Worm (Caenorhabditis elegans) whole organism, L1 larva: ENCODE results near the gene mpz-6.
A peak's percentile ranks its signal among the peaks of the same experiment; 100 is the strongest.

ENCODE experiments used
- C16A3.4 ChIP-seq: fragments of 150-350 bp; optimal IDR thresholded peaks from 2 replicates; lab custom pipeline; 2014; ENCODE audit warnings: missing biosample characterization, missing genetic modification characterization
- alr-1 ChIP-seq: fragments of 200-800 bp; sonication (Bioruptor generic); optimal IDR thresholded peaks from 2 replicates; lab custom pipeline; 2018; ENCODE audit warnings: borderline replicate concordance, mild to moderate bottlenecking, missing genetic modification characterization, missing compliant biosample characterization
- ama-1 ChIP-seq: fragments of 150-350 bp; optimal IDR thresholded peaks from 2 replicates; lab custom pipeline; 2014
- dsc-1 ChIP-seq: sonication (generic microtip); optimal IDR thresholded peaks from 2 replicates; lab custom pipeline; 2016; ENCODE audit warnings: mild to moderate bottlenecking, missing genetic modification characterization, missing compliant biosample characterization
- efl-1 ChIP-seq, 4 experiments: fragments of 150-350 bp; optimal IDR thresholded peaks in 3 of 4; peaks in 1 of 4; 1 replicate in 1 of 4; 2 replicates in 3 of 4; lab custom pipeline; 2014; ENCODE audit warnings: missing biosample characterization in 2 of 4, missing genetic modification characterization in 2 of 4, missing genetic modification reagents in 2 of 4
- efl-3 ChIP-seq: fragments of 200-800 bp; sonication (Bioruptor generic); optimal IDR thresholded peaks from 2 replicates; lab custom pipeline; 2018; ENCODE audit warnings: mild to moderate bottlenecking, missing genetic modification characterization, missing compliant biosample characterization
- egl-13 ChIP-seq: sonication (generic microtip); optimal IDR thresholded peaks from 2 replicates; lab custom pipeline; 2016; ENCODE audit warnings: missing genotype, missing genetic modification reagents, missing genetic modification characterization, missing compliant biosample characterization
- elt-2 ChIP-seq: sonication (generic microtip); optimal IDR thresholded peaks from 2 replicates; lab custom pipeline; 2016; ENCODE audit warnings: missing genetic modification characterization, mild to moderate bottlenecking, inconsistent platforms, missing compliant biosample characterization, missing genetic modification reagents
- elt-3 ChIP-seq, 6 experiments: fragments of 150-350 bp in 1 of 6; sonication (generic microtip); optimal IDR thresholded peaks; 2 replicates each; lab custom pipeline; 2017 to 2018; ENCODE audit warnings: missing biosample characterization in 6 of 6, missing genetic modification characterization in 6 of 6, inconsistent platforms in 1 of 6
- fkh-8 ChIP-seq: sonication (generic microtip); optimal IDR thresholded peaks from 2 replicates; lab custom pipeline; 2016; ENCODE audit warnings: mild to moderate bottlenecking, missing genetic modification characterization, missing compliant biosample characterization
- grh-1 ChIP-seq: fragments of 200-800 bp; sonication (Bioruptor generic); IDR thresholded peaks from 2 replicates; pipeline ENCODE4 v1.3.6; 2022; ENCODE audit warnings: missing genetic modification reagents, missing genetic modification characterization, missing compliant biosample characterization
- hpl-2 ChIP-seq: fragments of 150-350 bp; optimal IDR thresholded peaks from 2 replicates; lab custom pipeline; 2014; ENCODE audit warnings: missing biosample characterization, missing genetic modification reagents, missing genetic modification characterization
- isw-1 ChIP-seq: fragments of 200-800 bp; sonication (Bioruptor generic); IDR thresholded peaks from 2 replicates; pipeline ENCODE4 v1.3.6; 2022; ENCODE audit warnings: missing genetic modification characterization, missing compliant biosample characterization
- jun-1 ChIP-seq: fragments of 150-350 bp; optimal IDR thresholded peaks from 2 replicates; lab custom pipeline; 2014; ENCODE audit warnings: missing biosample characterization, missing genetic modification reagents, missing genetic modification characterization
- lin-14 ChIP-seq: fragments of 200-800 bp; sonication (Bioruptor generic); optimal IDR thresholded peaks from 2 replicates; lab custom pipeline; 2018; ENCODE audit warnings: mild to moderate bottlenecking, missing genetic modification characterization, moderate library complexity, missing compliant biosample characterization
- lin-15B ChIP-seq: fragments of 150-350 bp; sonication (generic microtip); optimal IDR thresholded peaks from 3 replicates; lab custom pipeline; 2014; ENCODE audit warnings: missing biosample characterization, missing genetic modification characterization
- lin-39 ChIP-seq: fragments of 150-350 bp; optimal IDR thresholded peaks from 2 replicates; lab custom pipeline; 2014; ENCODE audit warnings: missing biosample characterization, missing genetic modification reagents, missing genetic modification characterization
- lsy-2 ChIP-seq, 2 experiments: fragments of 150-350 bp; optimal IDR thresholded peaks; 2 replicates each; lab custom pipeline; 2014; ENCODE audit warnings: missing biosample characterization in 2 of 2, missing genetic modification characterization in 2 of 2
- nhr-20 ChIP-seq: sonication (generic microtip); optimal IDR thresholded peaks from 2 replicates; lab custom pipeline; 2016; ENCODE audit warnings: mild to moderate bottlenecking, missing genetic modification characterization, missing compliant biosample characterization
- nhr-28 ChIP-seq: fragments of 150-350 bp; optimal IDR thresholded peaks from 2 replicates; lab custom pipeline; 2014; ENCODE audit warnings: missing biosample characterization, missing genetic modification characterization
- nhr-71 ChIP-seq: sonication (generic microtip); optimal IDR thresholded peaks from 2 replicates; lab custom pipeline; 2016; ENCODE audit warnings: mild to moderate bottlenecking, missing genetic modification characterization, moderate library complexity, missing compliant biosample characterization
- nhr-84 ChIP-seq: sonication (generic microtip); optimal IDR thresholded peaks from 2 replicates; lab custom pipeline; 2017; ENCODE audit warnings: missing biosample characterization, missing genetic modification characterization
- pqm-1 ChIP-seq: sonication (generic microtip); optimal IDR thresholded peaks from 3 replicates; lab custom pipeline; 2017; ENCODE audit warnings: missing biosample characterization, missing genetic modification characterization
- tbx-2 ChIP-seq: sonication (generic microtip); optimal IDR thresholded peaks from 2 replicates; lab custom pipeline; 2016; ENCODE audit warnings: missing genetic modification characterization, missing compliant biosample characterization
- tlp-1 ChIP-seq: fragments of 150-350 bp; optimal IDR thresholded peaks from 2 replicates; lab custom pipeline; 2014; ENCODE audit warnings: missing biosample characterization, missing genetic modification characterization
- unc-30 ChIP-seq: sonication (generic microtip); optimal IDR thresholded peaks from 2 replicates; lab custom pipeline; 2017; ENCODE audit warnings: missing biosample characterization, missing genetic modification characterization
- unc-98 ChIP-seq: fragments of 200-800 bp; sonication (Bioruptor generic); IDR thresholded peaks from 2 replicates; pipeline ENCODE4 v1.3.6; 2022; ENCODE audit warnings: missing genetic modification characterization, missing compliant biosample characterization
- vab-15 ChIP-seq: sonication (generic microtip); optimal IDR thresholded peaks from 2 replicates; lab custom pipeline; 2017; ENCODE audit warnings: missing genotype, mild to moderate bottlenecking, missing genetic modification characterization, missing compliant biosample characterization
- ztf-4 ChIP-seq: fragments of 150-350 bp; optimal IDR thresholded peaks from 2 replicates; lab custom pipeline; 2014; ENCODE audit warnings: missing biosample characterization, missing genetic modification characterization

Gene mpz-6

ce11 chrII:9407469-9407868 lies 549 bp upstream of the mpz-6 start, which contains the start of gene arrd-2:
Gene arrd-2 (plus strand): TSS chrII:9407769.
- no peak for TF ChIP-seq C16A3.4 (tag; lab: Kevin White, UChicago)
- no peak for TF ChIP-seq ama-1 (lab: Kevin White, UChicago)

- no peak for TF ChIP-seq tbx-2 (tag; lab: Kevin White, UChicago)
- no peak for TF ChIP-seq pqm-1 (tag; lab: Kevin White, UChicago)
- TF ChIP-seq tlp-1, result no peak
- TF ChIP-seq ztf-4 (tag; lab: Kevin White, UChicago), result no peak
- no peak for TF ChIP-seq nhr-28 (tag; lab: Kevin White, UChicago)
- no peak for TF ChIP-seq jun-1 (tag; lab: Kevin White, UChicago)
- no peak for TF ChIP-seq nhr-20 (tag; lab: Kevin White, UChicago)
- no peak for TF ChIP-seq nhr-84
- no peak for TF ChIP-seq elt-3 (tag; optimal IDR thresholded peaks at IDR 0.05; lab: Kevin White, UChicago)
- no peak for TF ChIP-seq lin-15B (tag; lab: Kevin White, UChicago)
These were observed 3.1 kb downstream of the mpz-6 start, which contains the start of gene Y51B9A.5 for ce11 chrII:9403846-9404245. Gene Y51B9A.5 (plus strand): TSS chrII:9404146.

DNA sequence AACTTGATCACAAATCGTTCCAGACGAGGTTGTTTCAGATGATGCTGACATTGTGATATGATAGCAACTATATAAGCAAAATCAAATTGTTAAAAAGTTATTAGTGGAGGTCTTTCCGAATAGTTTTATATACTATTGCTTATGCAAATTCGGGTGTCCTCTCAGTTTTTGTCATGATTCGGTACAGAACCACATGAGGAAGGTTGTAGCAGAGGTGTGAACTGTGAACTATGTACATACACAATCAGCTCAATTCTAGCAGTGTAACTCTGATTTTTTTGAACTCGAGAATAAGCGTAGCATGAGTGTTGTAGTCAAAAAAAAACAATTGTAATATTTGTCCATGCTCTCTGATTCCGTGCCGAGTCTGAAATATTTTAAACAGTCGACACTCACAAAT lies 3.8 kb downstream of the mpz-6 start, which contains the start of gene Y51B9A.6:
Y51B9A.6 (minus strand) TSS at position 101 of the 400 bp plus-strand sequence.
- TF ChIP-seq efl-1 (optimal IDR thresholded peaks at IDR 0.05; lab: Kevin White, UChicago), result no peak
- peak in 1 of 2 experiments; percentile 58 for TF ChIP-seq efl-1 (GFP tag; optimal IDR thresholded peaks at IDR 0.05 in 1 of 2; lab: Kevin White, UChicago)
- no peak for TF ChIP-seq tbx-2 (tag; lab: Kevin White, UChicago)

- no peak for TF ChIP-seq alr-1 (tag; lab: Kevin White, UChicago)
These were observed 7.2 kb downstream of the mpz-6 start, which contains the start of gene Y51B9A.7 for ce11 chrII:9399746-9400145. Gene Y51B9A.7 (plus strand): TSS chrII:9400046.

DNA sequence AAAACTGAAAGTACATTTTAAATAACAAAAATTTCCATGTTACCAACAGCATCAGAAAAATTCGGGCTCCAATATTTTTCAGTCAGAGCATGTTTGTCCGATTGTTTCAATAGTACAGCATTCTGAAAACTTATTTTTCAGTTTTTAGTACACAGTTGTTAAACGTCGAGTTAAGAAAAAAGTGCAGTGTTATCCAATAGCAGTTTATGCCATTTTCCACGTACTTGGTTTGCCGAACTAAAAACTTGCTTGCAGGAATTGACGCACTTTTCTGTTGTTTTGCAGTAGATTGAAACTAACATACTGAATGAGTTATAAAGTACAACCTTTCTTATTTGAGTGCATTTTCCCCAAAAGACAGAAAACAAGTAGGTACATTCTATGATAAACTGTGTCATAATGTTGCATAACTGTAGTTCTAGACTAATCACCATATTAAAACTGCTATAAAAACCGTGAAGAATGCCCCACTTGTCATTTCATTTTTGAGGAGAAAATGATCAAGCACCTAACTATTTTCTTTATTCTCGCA lies 8.5 kb downstream of the mpz-6 start, which contains the start of the genes Y51B9A.14 and Y51B9A.8:
Y51B9A.14 (minus strand) TSS at position 101 of the 532 bp plus-strand sequence.
Y51B9A.8 (plus strand) TSS at position 482 of the 532 bp plus-strand sequence.
- TF ChIP-seq grh-1 (GFP tag; lab: Robert Waterston, UW) (no peak), isw-1 (GFP tag; lab: Robert Waterston, UW) (no peak)

- no peak for TF ChIP-seq hpl-2 (GFP tag; lab: Kevin White, UChicago)
- peak; percentile 3 for TF ChIP-seq elt-2
These were observed 9.4 kb downstream of the mpz-6 start, which contains the start of gene Y51B9A.9 for ce11 chrII:9397496-9397895. Gene Y51B9A.9 (minus strand): TSS chrII:9397596.

- TF ChIP-seq unc-98 (GFP tag; lab: Robert Waterston, UW) (no peak), vab-15 (tag; lab: Kevin White, UChicago) (no peak), fkh-8 (tag; lab: Kevin White, UChicago) (no peak), egl-13 (tag; lab: Kevin White, UChicago) (no peak), unc-30 (no peak)
- TF ChIP-seq, all 84 proteins: peak for 0
These were observed 14.2 kb downstream of the mpz-6 start, which contains the start of gene lido-17 for ce11 chrII:9392724-9393123. Gene lido-17 (minus strand): TSS chrII:9392824.

DNA sequence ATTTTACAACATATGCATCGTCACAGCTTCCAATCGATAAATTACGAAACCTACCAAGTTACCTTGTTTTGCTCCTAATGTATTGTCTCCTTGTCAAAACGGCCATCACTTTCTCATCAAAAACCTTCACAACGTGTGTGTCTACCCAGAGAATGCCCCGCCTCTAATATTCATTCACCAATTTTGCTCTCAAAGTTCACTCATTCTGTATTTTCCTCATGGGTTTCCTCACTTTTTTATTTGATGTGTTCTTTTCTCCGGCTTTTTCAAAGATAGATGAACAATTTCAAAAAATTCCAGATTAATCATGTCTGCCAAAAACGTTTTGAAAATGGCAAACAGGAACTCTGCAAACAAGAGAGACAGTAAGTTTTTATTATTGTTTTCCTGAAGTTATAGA lies 21.7 kb downstream of the mpz-6 start, which contains the start of gene C06C3.7:
C06C3.7 (plus strand) TSS at position 301 of the 400 bp plus-strand sequence.
- TF ChIP-seq nhr-71 (tag; lab: Kevin White, UChicago) (no peak), dsc-1 (tag; lab: Kevin White, UChicago) (no peak), ztf-4 (tag; lab: Kevin White, UChicago) (no peak), efl-3 (GFP tag; lab: Kevin White, UChicago) (no peak), lin-39 (tag; lab: Kevin White, UChicago) (no peak), elt-2 (no peak), fkh-8 (tag; lab: Kevin White, UChicago) (no peak), lin-14 (GFP tag; lab: Kevin White, UChicago) (no peak), vab-15 (tag; lab: Kevin White, UChicago) (no peak), unc-98 (GFP tag; lab: Robert Waterston, UW) (no peak), lsy-2 (tag; optimal IDR thresholded peaks at IDR 0.05; lab: Kevin White, UChicago) (no peak)
